Fruit fly (Drosophila melanogaster) whole organism, prepupa: Measurements from ENCODE around the gene Atg3.
A peak's percentile ranks its signal among the peaks of the same experiment; 100 is the strongest.

ENCODE experiments used
- CG10631 ChIP-seq: fragments of 200-800 bp; sonication (Bioruptor generic); optimal IDR thresholded peaks from 2 replicates; lab custom pipeline; 2016; ENCODE audit warnings: missing biosample characterization, missing genetic modification characterization
- CG10669 ChIP-seq: fragments of 200-800 bp; sonication (Bioruptor generic); optimal IDR thresholded peaks from 3 replicates; lab custom pipeline; 2018; ENCODE audit warnings: missing biosample characterization, mild to moderate bottlenecking, missing genetic modification characterization, moderate library complexity
- CG11294 ChIP-seq: fragments of 200-800 bp; sonication (Bioruptor generic); IDR thresholded peaks from 2 replicates; pipeline ENCODE4 v1.3.6; 2022; ENCODE audit warnings: missing biosample characterization, missing genetic modification characterization
- CG11762 ChIP-seq: fragments of 200-800 bp; sonication (Bioruptor generic); optimal IDR thresholded peaks from 3 replicates; lab custom pipeline; 2016; ENCODE audit warnings: missing biosample characterization, missing genetic modification characterization; ENCODE audit not compliant: insufficient read depth
- CG11902 ChIP-seq: fragments of 200-800 bp; sonication (Bioruptor generic); optimal IDR thresholded peaks from 3 replicates; lab custom pipeline; 2016; ENCODE audit warnings: missing biosample characterization, missing genetic modification characterization
- CG1621 ChIP-seq: fragments of 200-800 bp; sonication (Bioruptor generic); optimal IDR thresholded peaks from 3 replicates; lab custom pipeline; 2018; ENCODE audit warnings: missing biosample characterization, mild to moderate bottlenecking, missing genetic modification characterization
- CG16779 ChIP-seq: fragments of 200-800 bp; sonication (Bioruptor generic); optimal IDR thresholded peaks from 3 replicates; lab custom pipeline; 2017; ENCODE audit warnings: missing biosample characterization, mild to moderate bottlenecking, missing genetic modification characterization
- CG3919 ChIP-seq: fragments of 200-800 bp; sonication (Bioruptor generic); optimal IDR thresholded peaks from 3 replicates; lab custom pipeline; 2016; ENCODE audit warnings: missing biosample characterization, missing genetic modification characterization
- CG4318 ChIP-seq: fragments of 200-800 bp; sonication (Bioruptor generic); optimal IDR thresholded peaks from 3 replicates; lab custom pipeline; 2017; ENCODE audit warnings: missing biosample characterization, mild to moderate bottlenecking, missing genetic modification characterization
- CG6163 ChIP-seq: fragments of 200-800 bp; sonication (Bioruptor generic); IDR thresholded peaks from 3 replicates; pipeline ENCODE4 v1.3.6; 2022; ENCODE audit warnings: missing biosample characterization, missing genetic modification characterization
- CG7368 ChIP-seq: fragments of 200-800 bp; sonication (Bioruptor generic); optimal IDR thresholded peaks from 3 replicates; lab custom pipeline; 2016; ENCODE audit warnings: missing biosample characterization, missing genetic modification characterization
- CG8632 ChIP-seq: fragments of 200-800 bp; sonication (Bioruptor generic); optimal IDR thresholded peaks from 3 replicates; lab custom pipeline; 2016; ENCODE audit warnings: missing biosample characterization, missing genetic modification characterization
- CG9139 ChIP-seq: fragments of 200-800 bp; sonication (Bioruptor generic); optimal IDR thresholded peaks from 3 replicates; lab custom pipeline; 2017; ENCODE audit warnings: missing biosample characterization, mild to moderate bottlenecking, missing genetic modification characterization
- Eip75B ChIP-seq: fragments of 200-800 bp; sonication (Bioruptor generic); optimal IDR thresholded peaks from 3 replicates; lab custom pipeline; 2016; ENCODE audit warnings: missing biosample characterization, missing genetic modification characterization
- Eip78C ChIP-seq: fragments of 200-800 bp; sonication (Bioruptor generic); peaks from one replicate; lab custom pipeline; 2016; ENCODE audit warnings: missing biosample characterization, missing genetic modification characterization
- Eip93F ChIP-seq: fragments of 200-800 bp; sonication (Bioruptor generic); optimal IDR thresholded peaks from 2 replicates; lab custom pipeline; 2016; ENCODE audit warnings: missing biosample characterization, mild to moderate bottlenecking, missing genetic modification characterization
- Ets96B ChIP-seq: fragments of 200-800 bp; optimal IDR thresholded peaks from 2 replicates; lab custom pipeline; 2019; ENCODE audit warnings: missing biosample characterization, mild to moderate bottlenecking, missing genetic modification characterization, moderate library complexity
- Gug ChIP-seq: fragments of 200-800 bp; sonication (Bioruptor generic); IDR thresholded peaks from 2 replicates; pipeline ENCODE4 v1.3.6; 2022; ENCODE audit warnings: missing biosample characterization, missing genetic modification characterization
- Hr38 ChIP-seq: sonication (Bioruptor generic); optimal IDR thresholded peaks from 2 replicates; lab custom pipeline; 2016; ENCODE audit warnings: missing biosample characterization, missing genetic modification characterization
- Hr39 ChIP-seq: fragments of 200-800 bp; sonication (Bioruptor generic); optimal IDR thresholded peaks from 2 replicates; lab custom pipeline; 2016; ENCODE audit warnings: missing biosample characterization, missing genetic modification characterization
- Lpt ChIP-seq: fragments of 200-800 bp; sonication (Bioruptor generic); optimal IDR thresholded peaks from 3 replicates; lab custom pipeline; 2016; ENCODE audit warnings: missing biosample characterization, missing genetic modification characterization
- Met ChIP-seq: fragments of 200-800 bp; sonication (Bioruptor generic); optimal IDR thresholded peaks from 3 replicates; lab custom pipeline; 2016; ENCODE audit warnings: missing biosample characterization, missing genetic modification characterization
- OdsH ChIP-seq: fragments of 200-800 bp; sonication (Bioruptor generic); optimal IDR thresholded peaks from 3 replicates; lab custom pipeline; 2016; ENCODE audit warnings: missing biosample characterization, missing genetic modification characterization
- Sox102F ChIP-seq: fragments of 200-800 bp; sonication (Bioruptor generic); optimal IDR thresholded peaks from 2 replicates; lab custom pipeline; 2016; ENCODE audit warnings: missing biosample characterization, mild to moderate bottlenecking, missing genetic modification characterization
- acj6 ChIP-seq: fragments of 200-800 bp; sonication (Bioruptor generic); optimal IDR thresholded peaks from 3 replicates; lab custom pipeline; 2016; ENCODE audit warnings: missing biosample characterization, missing genetic modification characterization
- cyc ChIP-seq: fragments of 200-800 bp; sonication (Bioruptor generic); optimal IDR thresholded peaks from 3 replicates; lab custom pipeline; 2016; ENCODE audit warnings: missing biosample characterization, missing genetic modification characterization
- dsx ChIP-seq: fragments of 200-800 bp; optimal IDR thresholded peaks from 3 replicates; lab custom pipeline; 2019; ENCODE audit warnings: missing biosample characterization, mild to moderate bottlenecking, missing genetic modification characterization, moderate library complexity; ENCODE audit not compliant: poor library complexity, severe bottlenecking
- eg ChIP-seq: fragments of 200-800 bp; sonication (Bioruptor generic); IDR thresholded peaks from 3 replicates; pipeline ENCODE4 v1.3.6; 2022; ENCODE audit warnings: missing biosample characterization, missing genetic modification characterization
- esn ChIP-seq: fragments of 200-800 bp; sonication (Bioruptor generic); optimal IDR thresholded peaks from 2 replicates; lab custom pipeline; 2016; ENCODE audit warnings: missing biosample characterization, mild to moderate bottlenecking, missing genetic modification characterization, moderate library complexity
- fd85E ChIP-seq: fragments of 200-800 bp; sonication (Bioruptor generic); optimal IDR thresholded peaks from 3 replicates; lab custom pipeline; 2016; ENCODE audit warnings: missing biosample characterization, missing genetic modification characterization
- fkh ChIP-seq: fragments of 200-800 bp; sonication (Bioruptor generic); optimal IDR thresholded peaks from 3 replicates; lab custom pipeline; 2017; ENCODE audit warnings: missing biosample characterization, mild to moderate bottlenecking, missing genetic modification characterization, moderate library complexity
- net ChIP-seq: fragments of 200-800 bp; sonication (Bioruptor generic); optimal IDR thresholded peaks from 3 replicates; lab custom pipeline; 2016; ENCODE audit warnings: missing biosample characterization, missing genetic modification characterization
- pdm3 ChIP-seq: fragments of 200-800 bp; sonication (Bioruptor generic); optimal IDR thresholded peaks from 3 replicates; lab custom pipeline; 2016; ENCODE audit warnings: missing biosample characterization, missing genetic modification characterization
- salr ChIP-seq, 2 experiments: fragments of 200-800 bp; sonication (Bioruptor generic); optimal IDR thresholded peaks; 3 replicates each; lab custom pipeline; 2016 to 2018; ENCODE audit warnings: missing biosample characterization in 2 of 2, missing genetic modification characterization in 2 of 2, mild to moderate bottlenecking in 1 of 2
- spab ChIP-seq: fragments of 200-800 bp; sonication (Bioruptor generic); optimal IDR thresholded peaks from 2 replicates; lab custom pipeline; 2017; ENCODE audit warnings: missing biosample characterization, mild to moderate bottlenecking, missing genetic modification characterization, missing genetic modification reagents

The Atg3 gene

dm6 chr3L:18771095-18772013, 22.9 kb downstream of the Atg3 start (continued):
- TF ChIP-seq CG8632 (peak; percentile 60), Hr39 (GFP tag; lab: Kevin White, UChicago) (peak; percentile 10), OdsH (GFP tag; lab: Kevin White, UChicago) (peak; percentile 25), Lpt (GFP tag; lab: Kevin White, UChicago) (peak; percentile 64), eg (peak; percentile 90), salr (GFP tag; optimal IDR thresholded peaks at IDR 0.05; lab: Kevin White, UChicago) (peak in 1 of 2 experiments; percentile 46), CG10631 (GFP tag; lab: Kevin White, UChicago) (peak; percentile 0), CG10669 (GFP tag; lab: Kevin White, UChicago) (peak; percentile 42), CG16779 (peak; percentile 63), Met (GFP tag; lab: Kevin White, UChicago) (peak; percentile 39), Eip75B (peak; percentile 91), CG9139 (GFP tag; lab: Kevin White, UChicago) (peak; percentile 48), Eip78C (GFP tag; lab: Kevin White, UChicago) (peak; percentile 87), Ets96B (tag; lab: Kevin White, UChicago) (no peak), CG11294 (GFP tag; lab: Robert Waterston, UW) (peak; percentile 33; the same call in 1 of the 2 replicates), CG3919 (peak; percentile 54), Eip93F (GFP tag; lab: Kevin White, UChicago) (no peak), CG11762 (peak; percentile 1), Gug (GFP tag; lab: Robert Waterston, UW) (peak; percentile 30; the same call in 1 of the 2 replicates), CG4318 (no peak), pdm3 (GFP tag; lab: Kevin White, UChicago) (peak; percentile 60), acj6 (GFP tag; lab: Kevin White, UChicago) (peak; percentile 39), cyc (peak; percentile 5), fd85E (GFP tag; lab: Kevin White, UChicago) (peak; percentile 46), CG7368 (peak; percentile 40), esn (GFP tag; lab: Kevin White, UChicago) (peak; percentile 57), dsx (peak; percentile 37), Hr38 (no peak), CG1621 (tag; lab: Kevin White, UChicago) (no peak), CG11902 (no peak), Sox102F (peak; percentile 5), CG6163 (GFP tag; lab: Robert Waterston, UW) (peak; percentile 82; the same call in 2 of the 3 replicates), net (GFP tag; lab: Kevin White, UChicago) (peak; percentile 78), spab (GFP tag; lab: Kevin White, UChicago) (peak; percentile 44)
- TF ChIP-seq, all 60 proteins: peak for 50

- TF ChIP-seq Met (GFP tag; lab: Kevin White, UChicago) (no peak), fkh (GFP tag; lab: Kevin White, UChicago) (peak; percentile 55)
- TF ChIP-seq, all 60 proteins: peak for 1
Measured at dm6 chr3L:18772014-18772560, 23.6 kb downstream of the Atg3 start.
